Fruit fly (Drosophila melanogaster) whole organism, embryonic: ENCODE data around the gene Alp5.

ENCODE experiments used
- Blimp-1 ChIP-seq: fragments of 200-800 bp; sonication (Bioruptor generic); optimal IDR thresholded peaks from 3 replicates; lab custom pipeline; 2018; ENCODE audit warnings: missing biosample characterization, missing genetic modification characterization, mild to moderate bottlenecking, moderate library complexity, missing genetic modification reagents
- CG10274 ChIP-seq: fragments of 200-800 bp; sonication (Bioruptor generic); optimal IDR thresholded peaks from 3 replicates; lab custom pipeline; 2017; ENCODE audit warnings: missing biosample characterization, mild to moderate bottlenecking, missing genetic modification characterization
- CG12071 ChIP-seq: fragments of 200-800 bp; sonication (Bioruptor generic); optimal IDR thresholded peaks from 3 replicates; lab custom pipeline; 2018; ENCODE audit warnings: missing biosample characterization, mild to moderate bottlenecking, missing genetic modification characterization
- CG12299 ChIP-seq: fragments of 200-800 bp; sonication (Bioruptor generic); optimal IDR thresholded peaks from 2 replicates; lab custom pipeline; 2018; ENCODE audit warnings: missing biosample characterization, mild to moderate bottlenecking, missing genetic modification characterization
- CG1529 ChIP-seq: fragments of 200-800 bp; sonication (Bioruptor generic); optimal IDR thresholded peaks from 3 replicates; lab custom pipeline; 2018; ENCODE audit warnings: missing biosample characterization, missing genetic modification characterization
- CG15601 ChIP-seq: fragments of 200-800 bp; sonication (Bioruptor generic); optimal IDR thresholded peaks from 3 replicates; lab custom pipeline; 2019; ENCODE audit warnings: missing biosample characterization, mild to moderate bottlenecking, missing genetic modification characterization, moderate library complexity
- CG1602 ChIP-seq: fragments of 200-800 bp; sonication (Bioruptor generic); optimal IDR thresholded peaks from 3 replicates; lab custom pipeline; 2016; ENCODE audit warnings: missing biosample characterization, missing genetic modification characterization
- CG16813 ChIP-seq: fragments of 200-800 bp; sonication (Bioruptor generic); IDR thresholded peaks from 3 replicates; pipeline ENCODE4 v1.3.6; 2022; ENCODE audit warnings: missing biosample characterization, missing genetic modification characterization; ENCODE audit not compliant: partially characterized antibody
- CG17385 ChIP-seq: fragments of 200-800 bp; sonication (Bioruptor generic); optimal IDR thresholded peaks from 3 replicates; lab custom pipeline; 2018; ENCODE audit warnings: missing biosample characterization, mild to moderate bottlenecking, missing genetic modification characterization
- CG30403 ChIP-seq: fragments of 200-800 bp; sonication (Bioruptor generic); optimal IDR thresholded peaks from 3 replicates; lab custom pipeline; 2016; ENCODE audit warnings: missing biosample characterization, missing genetic modification characterization
- CG31388 ChIP-seq: fragments of 200-800 bp; sonication (Bioruptor generic); optimal IDR thresholded peaks from 2 replicates; lab custom pipeline; 2016; ENCODE audit warnings: missing biosample characterization, missing genetic modification characterization
- CG33213 ChIP-seq: fragments of 200-800 bp; sonication (Bioruptor generic); optimal IDR thresholded peaks from 3 replicates; lab custom pipeline; 2016; ENCODE audit warnings: missing biosample characterization, missing genetic modification characterization
- CG3726 ChIP-seq: fragments of 200-800 bp; sonication (Bioruptor generic); IDR thresholded peaks from 3 replicates; pipeline ENCODE4, ENCODE4 v1.3.6; 2022; ENCODE audit warnings: missing biosample characterization, missing genetic modification characterization
- CG7987 ChIP-seq: fragments of 200-800 bp; sonication (Bioruptor generic); optimal IDR thresholded peaks from 2 replicates; lab custom pipeline; 2018; ENCODE audit warnings: missing biosample characterization, mild to moderate bottlenecking, missing genetic modification characterization, moderate library complexity
- CG8281 ChIP-seq: fragments of 200-800 bp; sonication (Bioruptor generic); optimal IDR thresholded peaks from 2 replicates; lab custom pipeline; 2018; ENCODE audit warnings: missing biosample characterization, mild to moderate bottlenecking, missing genetic modification characterization, moderate library complexity
- D ChIP-seq, 2 experiments: fragments of 200-800 bp in 1 of 2; fragments of >200 bp in 1 of 2; sonication (Bioruptor generic) in 1 of 2; optimal IDR thresholded peaks; 2 replicates in 1 of 2; 3 replicates in 1 of 2; lab custom pipeline; 2017; ENCODE audit warnings: mild to moderate bottlenecking in 1 of 2, missing biosample characterization in 1 of 2, missing genetic modification characterization in 1 of 2, missing genetic modification reagents in 1 of 2
- Dek ChIP-seq: fragments of 200-800 bp; sonication (Bioruptor generic); optimal IDR thresholded peaks from 3 replicates; lab custom pipeline; 2019; ENCODE audit warnings: missing biosample characterization, mild to moderate bottlenecking, missing genetic modification characterization, moderate library complexity
- Dip3 ChIP-seq: fragments of 200-800 bp; sonication (Bioruptor generic); optimal IDR thresholded peaks from 3 replicates; lab custom pipeline; 2016; ENCODE audit warnings: missing biosample characterization, missing genetic modification characterization
- Doc3 ChIP-seq: fragments of 200-800 bp; sonication (Bioruptor generic); IDR thresholded peaks from 3 replicates; pipeline ENCODE4 v1.3.6; 2022; ENCODE audit warnings: missing biosample characterization, missing genetic modification characterization; ENCODE audit not compliant: partially characterized antibody
- Ets65A ChIP-seq: fragments of 200-800 bp; sonication (Bioruptor generic); peaks from one replicate; lab custom pipeline; 2016; ENCODE audit warnings: missing biosample characterization, missing genetic modification characterization
- Fer3 ChIP-seq: fragments of 200-800 bp; sonication (Bioruptor generic); optimal IDR thresholded peaks from 2 replicates; lab custom pipeline; 2018; ENCODE audit warnings: missing biosample characterization, mild to moderate bottlenecking, missing genetic modification characterization, moderate library complexity
- Hr39 ChIP-seq: fragments of >200 bp; optimal IDR thresholded peaks from 2 replicates; lab custom pipeline; 2017
- Hr78 ChIP-seq, 2 experiments: fragments of 200-800 bp in 1 of 2; fragments of >200 bp in 1 of 2; sonication (Bioruptor generic) in 1 of 2; optimal IDR thresholded peaks; 2 replicates each; lab custom pipeline; 2017 to 2019; ENCODE audit warnings: missing biosample characterization in 2 of 2, missing genetic modification characterization in 2 of 2, mild to moderate bottlenecking in 1 of 2, moderate library complexity in 1 of 2
- Mad ChIP-seq: fragments of 200-800 bp; sonication (Bioruptor generic); optimal IDR thresholded peaks from 2 replicates; lab custom pipeline; 2016; ENCODE audit warnings: missing biosample characterization, missing genetic modification characterization
- Mes4 ChIP-seq: fragments of 200-800 bp; sonication (Bioruptor generic); optimal IDR thresholded peaks from 2 replicates; lab custom pipeline; 2016; ENCODE audit warnings: missing biosample characterization, missing genetic modification characterization
- Opbp ChIP-seq: fragments of 200-800 bp; sonication (Bioruptor generic); IDR thresholded peaks from 3 replicates; pipeline ENCODE4 v1.3.6; 2022; ENCODE audit warnings: missing biosample characterization, missing genetic modification characterization; ENCODE audit not compliant: partially characterized antibody
- Optix ChIP-seq: fragments of 200-800 bp; sonication (Bioruptor generic); IDR thresholded peaks from 3 replicates; pipeline ENCODE4 v1.3.6; 2022; ENCODE audit warnings: missing biosample characterization, missing genetic modification characterization
- Tbp ChIP-seq: fragments of >200 bp; optimal IDR thresholded peaks from 2 replicates; lab custom pipeline; 2018; ENCODE audit warnings: missing biosample characterization, missing genetic modification characterization
- ato ChIP-seq: fragments of 200-800 bp; sonication (Bioruptor generic); IDR thresholded peaks from 2 replicates; pipeline ENCODE4 v1.3.6; 2022; ENCODE audit warnings: missing biosample characterization, missing genetic modification characterization; ENCODE audit not compliant: partially characterized antibody
- bbx ChIP-seq: fragments of 200-800 bp; sonication (Bioruptor generic); IDR thresholded peaks from 2 replicates; pipeline ENCODE4 v1.3.6; 2022; ENCODE audit warnings: missing biosample characterization, missing genetic modification characterization; ENCODE audit not compliant: partially characterized antibody
- chinmo ChIP-seq: fragments of 200-800 bp; sonication (Bioruptor generic); IDR thresholded peaks from 4 replicates; pipeline ENCODE4 v1.3.6; 2022; ENCODE audit warnings: missing biosample characterization, missing genetic modification characterization; ENCODE audit not compliant: partially characterized antibody
- crc ChIP-seq: fragments of 200-800 bp; sonication (Bioruptor generic); optimal IDR thresholded peaks from 2 replicates; lab custom pipeline; 2016; ENCODE audit warnings: missing biosample characterization, missing genetic modification characterization
- da ChIP-seq: fragments of 200-800 bp; sonication (Bioruptor generic); optimal IDR thresholded peaks from 2 replicates; lab custom pipeline; 2016; ENCODE audit warnings: missing biosample characterization, missing genetic modification characterization
- dpn ChIP-seq, 2 experiments: fragments of 200-800 bp; sonication (Bioruptor generic); optimal IDR thresholded peaks; 3 replicates each; lab custom pipeline; 2016; ENCODE audit warnings: missing biosample characterization in 2 of 2, missing genetic modification characterization in 2 of 2
- emc ChIP-seq: fragments of 200-800 bp; sonication (Bioruptor generic); optimal IDR thresholded peaks from 2 replicates; lab custom pipeline; 2016; ENCODE audit warnings: missing biosample characterization, missing genetic modification characterization
- gce ChIP-seq: fragments of 200-800 bp; sonication (Bioruptor generic); IDR thresholded peaks from 3 replicates; pipeline ENCODE4 v1.3.6; 2022; ENCODE audit warnings: missing biosample characterization, missing genetic modification characterization
- gem ChIP-seq: fragments of 200-800 bp; sonication (Bioruptor generic); optimal IDR thresholded peaks from 2 replicates; lab custom pipeline; 2019; ENCODE audit warnings: missing biosample characterization, mild to moderate bottlenecking, missing genetic modification characterization, moderate library complexity
- gfzf ChIP-seq: fragments of 200-800 bp; sonication (Bioruptor generic); optimal IDR thresholded peaks from 2 replicates; lab custom pipeline; 2016; ENCODE audit warnings: missing biosample characterization, mild to moderate bottlenecking, missing genetic modification characterization, moderate library complexity
- hbn ChIP-seq: fragments of 200-800 bp; sonication (Bioruptor generic); IDR thresholded peaks from 2 replicates; pipeline ENCODE4 v1.3.6; 2022; ENCODE audit warnings: missing biosample characterization, missing genetic modification characterization; ENCODE audit not compliant: partially characterized antibody
- her ChIP-seq: fragments of 200-800 bp; sonication (Bioruptor generic); optimal IDR thresholded peaks from 2 replicates; lab custom pipeline; 2016; ENCODE audit warnings: missing biosample characterization, missing genetic modification characterization
- hkb ChIP-seq, 2 experiments: fragments of 200-800 bp in 1 of 2; fragments of >200 bp in 1 of 2; sonication (Bioruptor generic) in 1 of 2; IDR thresholded peaks in 1 of 2; optimal IDR thresholded peaks in 1 of 2; 2 replicates each; pipeline versions ENCODE4 v1.3.6 to Lab custom; 2017 to 2022; ENCODE audit warnings: missing biosample characterization in 1 of 2, missing genetic modification characterization in 1 of 2
- inv ChIP-seq: fragments of 200-800 bp; sonication (Bioruptor generic); IDR thresholded peaks from 2 replicates; pipeline ENCODE4 v1.3.6; 2022; ENCODE audit warnings: missing biosample characterization, missing genetic modification characterization; ENCODE audit not compliant: partially characterized antibody
- kni ChIP-seq: fragments of 200-800 bp; sonication (Bioruptor generic); optimal IDR thresholded peaks from 3 replicates; lab custom pipeline; 2017; ENCODE audit warnings: mild to moderate bottlenecking, missing biosample characterization, missing genetic modification reagents, missing genetic modification characterization
- lbe ChIP-seq: fragments of 200-800 bp; sonication (Bioruptor generic); optimal IDR thresholded peaks from 2 replicates; lab custom pipeline; 2016; ENCODE audit warnings: missing biosample characterization, mild to moderate bottlenecking, missing genetic modification characterization
- otp ChIP-seq: fragments of 200-800 bp; sonication (Bioruptor generic); IDR thresholded peaks from 3 replicates; pipeline ENCODE4, ENCODE4 v1.3.6; 2022; ENCODE audit warnings: missing biosample characterization, missing genetic modification characterization
- repo ChIP-seq: fragments of 200-800 bp; sonication (Bioruptor generic); optimal IDR thresholded peaks from 2 replicates; lab custom pipeline; 2016; ENCODE audit warnings: missing biosample characterization, missing genetic modification characterization
- run ChIP-seq: fragments of 200-800 bp; sonication (Bioruptor generic); optimal IDR thresholded peaks from 3 replicates; lab custom pipeline; 2018; ENCODE audit warnings: missing biosample characterization, mild to moderate bottlenecking, missing genetic modification characterization
- stc ChIP-seq: fragments of 200-800 bp; sonication (Bioruptor generic); IDR thresholded peaks from 2 replicates; pipeline ENCODE4 v1.3.6; 2022; ENCODE audit warnings: missing biosample characterization, missing genetic modification characterization

Gene Alp5

DNA sequence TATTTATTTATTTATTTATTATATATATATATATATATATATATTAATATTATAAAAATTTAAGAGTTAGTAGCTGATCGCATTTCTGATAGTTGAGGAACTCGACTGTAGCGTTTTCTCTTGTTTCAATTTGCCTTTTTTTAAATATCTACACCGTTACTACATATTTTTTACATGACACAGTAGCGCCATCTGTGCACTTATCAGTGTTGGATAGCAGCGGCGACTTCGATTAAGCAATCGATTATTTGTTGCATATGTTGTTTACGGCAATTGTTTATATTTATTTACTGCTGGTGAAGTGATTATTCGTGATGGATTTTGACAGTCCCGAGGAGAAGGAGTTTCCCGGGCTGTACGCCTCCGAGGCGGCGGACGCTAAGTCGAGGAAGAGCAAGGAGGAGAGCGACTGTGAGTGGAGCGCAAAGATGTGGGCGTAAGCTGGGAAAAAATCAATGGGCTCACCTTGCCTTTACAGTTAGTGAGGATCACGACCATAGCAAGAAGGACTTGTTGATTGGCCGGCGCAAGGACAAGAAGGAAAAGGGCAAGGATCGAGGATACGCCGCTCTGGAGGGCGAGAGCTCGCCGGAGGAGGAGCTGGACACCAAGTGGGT lies 10.8 kb upstream of the Alp5 start, which contains the start of gene Rlip (continued):
- peak; percentile 58; the same call in 2 of the 3 replicates for TF ChIP-seq Opbp
- peak; percentile 53 for TF ChIP-seq inv (GFP tag; lab: Robert Waterston, UW)
- no peak for TF ChIP-seq Mes4 (GFP tag; lab: Kevin White, UChicago)
- peak; percentile 34 for TF ChIP-seq gem (tag; lab: Kevin White, UChicago)
- peak; percentile 48 to 80 for TF ChIP-seq dpn (GFP tag; optimal IDR thresholded peaks at IDR 0.05; lab: Kevin White, UChicago)
- no peak for TF ChIP-seq CG12299 (tag; lab: Kevin White, UChicago)
- peak; percentile 62 for TF ChIP-seq CG16813 (GFP tag; lab: Robert Waterston, UW)
- peak; percentile 50 for TF ChIP-seq hbn (GFP tag; lab: Robert Waterston, UW)
- TF ChIP-seq CG17385 (GFP tag; lab: Kevin White, UChicago) = no peak
- peak; percentile 15 for TF ChIP-seq CG1602 (GFP tag; lab: Kevin White, UChicago)
- peak; percentile 48 for TF ChIP-seq repo (GFP tag; lab: Kevin White, UChicago)
- TF ChIP-seq chinmo = 0 out of 4 replicates have a peak, but pooled peaks have one; percentile 60
- TF ChIP-seq Dip3 = peak; percentile 58
- TF ChIP-seq CG33213 (GFP tag; lab: Kevin White, UChicago) = peak; percentile 75
- TF ChIP-seq crc (GFP tag; lab: Kevin White, UChicago) = no peak
- TF ChIP-seq Blimp-1 (GFP tag; lab: Kevin White, UChicago) = no peak
- TF ChIP-seq Fer3 (tag; lab: Kevin White, UChicago) = peak; percentile 37
- no peak for TF ChIP-seq gce (GFP tag; lab: Robert Waterston, UW)
- peak; percentile 8 for TF ChIP-seq hkb (optimal IDR thresholded peaks at IDR 0.05; lab: Kevin White, UChicago)
- 0 out of 2 replicates have a peak, but pooled peaks have one; percentile 31 for TF ChIP-seq hkb (GFP tag; IDR thresholded peaks at IDR 0.05; lab: Robert Waterston, UW)
- no peak for TF ChIP-seq da (GFP tag; lab: Kevin White, UChicago)
- no peak for TF ChIP-seq CG15601 (tag; lab: Kevin White, UChicago)
- no peak for TF ChIP-seq Optix (GFP tag; lab: Robert Waterston, UW)
- TF ChIP-seq Tbp (GFP tag; lab: Kevin White, UChicago) = no peak
- TF ChIP-seq D (optimal IDR thresholded peaks at IDR 0.05; lab: Kevin White, UChicago) = no peak
- TF ChIP-seq D (GFP tag; optimal IDR thresholded peaks at IDR 0.05; lab: Kevin White, UChicago) = no peak
- no peak for TF ChIP-seq lbe (GFP tag; lab: Kevin White, UChicago)
- no peak for TF ChIP-seq CG1529 (GFP tag; lab: Kevin White, UChicago)
- no peak for TF ChIP-seq Hr78 (GFP tag; optimal IDR thresholded peaks at IDR 0.05; lab: Kevin White, UChicago)
- no peak for TF ChIP-seq CG10274 (GFP tag; lab: Kevin White, UChicago)
- TF ChIP-seq CG12071 (GFP tag; lab: Kevin White, UChicago) = no peak
- TF ChIP-seq run = no peak
- peak; percentile 98 for TF ChIP-seq Ets65A (GFP tag; lab: Kevin White, UChicago)
- peak; percentile 58; the same call in 1 of the 2 replicates for TF ChIP-seq ato (GFP tag; lab: Robert Waterston, UW)
- TF ChIP-seq emc (GFP tag; lab: Kevin White, UChicago) = no peak
- peak; percentile 65 for TF ChIP-seq CG7987
- TF ChIP-seq bbx = peak; percentile 67; the same call in 1 of the 2 replicates
- no peak for TF ChIP-seq Hr39 (lab: Kevin White, UChicago)
- TF ChIP-seq CG8281 (tag; lab: Kevin White, UChicago) = no peak
- no peak for TF ChIP-seq kni
- TF ChIP-seq her (GFP tag; lab: Kevin White, UChicago) = peak; percentile 28
- TF ChIP-seq Doc3 (GFP tag; lab: Robert Waterston, UW) = no peak
- peak; percentile 24 for TF ChIP-seq gfzf (GFP tag; lab: Kevin White, UChicago)
- peak; percentile 24 for TF ChIP-seq Mad (GFP tag; lab: Kevin White, UChicago)
- TF ChIP-seq stc (GFP tag; lab: Robert Waterston, UW) = no peak
- peak; percentile 46 for TF ChIP-seq CG30403 (GFP tag; lab: Kevin White, UChicago)
- TF ChIP-seq CG31388 (GFP tag; lab: Kevin White, UChicago) = no peak
- 0 out of 3 replicates have a peak, but pooled peaks have one; percentile 25 for TF ChIP-seq otp (GFP tag; lab: Robert Waterston, UW)
- no peak for TF ChIP-seq CG3726 (GFP tag; lab: Robert Waterston, UW)
- TF ChIP-seq Dek (tag; lab: Kevin White, UChicago) = peak; percentile 14
